Fruit fly (Drosophila melanogaster) whole organism, embryonic: ENCODE measurements around the gene Eip63E.

ENCODE experiments used
- ATbp ChIP-seq: fragments of 200-800 bp; sonication (Bioruptor generic); optimal IDR thresholded peaks from 2 replicates; lab custom pipeline; 2017; ENCODE audit warnings: missing biosample characterization, mild to moderate bottlenecking, missing genetic modification characterization, missing genetic modification reagents
- Awh ChIP-seq: fragments of 200-800 bp; sonication (Bioruptor generic); IDR thresholded peaks from 2 replicates; pipeline ENCODE4, ENCODE4 v1.3.6; 2022; ENCODE audit warnings: missing biosample characterization, missing genetic modification characterization
- CG10462 ChIP-seq: fragments of 200-800 bp; sonication (Bioruptor generic); optimal IDR thresholded peaks from 2 replicates; lab custom pipeline; 2016; ENCODE audit warnings: missing biosample characterization, missing genetic modification characterization
- CG10565 ChIP-seq: fragments of 200-800 bp; sonication (Bioruptor generic); optimal IDR thresholded peaks from 3 replicates; lab custom pipeline; 2016; ENCODE audit warnings: missing biosample characterization, mild to moderate bottlenecking, missing genetic modification characterization
- CG11504 ChIP-seq: fragments of 200-800 bp; sonication (Bioruptor generic); optimal IDR thresholded peaks from 3 replicates; lab custom pipeline; 2019; ENCODE audit warnings: missing biosample characterization, mild to moderate bottlenecking, missing genetic modification characterization, moderate library complexity
- CG12219 ChIP-seq: fragments of 200-800 bp; sonication (Bioruptor generic); optimal IDR thresholded peaks from 3 replicates; lab custom pipeline; 2018; ENCODE audit warnings: missing biosample characterization, mild to moderate bottlenecking, missing genetic modification characterization
- CG12744 ChIP-seq: fragments of 200-800 bp; sonication (Bioruptor generic); optimal IDR thresholded peaks from 2 replicates; lab custom pipeline; 2016; ENCODE audit warnings: missing biosample characterization, missing genetic modification characterization
- CG12769 ChIP-seq: fragments of 200-800 bp; sonication (Bioruptor generic); optimal IDR thresholded peaks from 2 replicates; lab custom pipeline; 2019; ENCODE audit warnings: missing biosample characterization, mild to moderate bottlenecking, missing genetic modification characterization, moderate library complexity
- CG13424 ChIP-seq: fragments of 200-800 bp; sonication (Bioruptor generic); optimal IDR thresholded peaks from 2 replicates; lab custom pipeline; 2019; ENCODE audit warnings: missing biosample characterization, mild to moderate bottlenecking, missing genetic modification characterization, moderate library complexity
- CG15479 ChIP-seq: fragments of 200-800 bp; sonication (Bioruptor generic); optimal IDR thresholded peaks from 3 replicates; lab custom pipeline; 2019; ENCODE audit warnings: missing biosample characterization, mild to moderate bottlenecking, missing genetic modification characterization, moderate library complexity
- CG15514 ChIP-seq: fragments of 200-800 bp; sonication (Bioruptor generic); optimal IDR thresholded peaks from 3 replicates; lab custom pipeline; 2017; ENCODE audit warnings: missing biosample characterization, missing genetic modification characterization, mild to moderate bottlenecking, moderate library complexity, missing genetic modification reagents
- CG1647 ChIP-seq: fragments of 200-800 bp; sonication (Bioruptor generic); optimal IDR thresholded peaks from 3 replicates; lab custom pipeline; 2016; ENCODE audit warnings: missing biosample characterization, missing genetic modification characterization
- CG1792 ChIP-seq: fragments of 200-800 bp; sonication (Bioruptor generic); optimal IDR thresholded peaks from 2 replicates; lab custom pipeline; 2016; ENCODE audit warnings: missing biosample characterization, missing genetic modification characterization
- CG18599 ChIP-seq: fragments of 200-800 bp; sonication (Bioruptor generic); optimal IDR thresholded peaks from 3 replicates; lab custom pipeline; 2017; ENCODE audit warnings: missing biosample characterization, missing genetic modification characterization, mild to moderate bottlenecking, moderate library complexity, missing genetic modification reagents
- CG2129 ChIP-seq: fragments of 200-800 bp; sonication (Bioruptor generic); IDR thresholded peaks from 2 replicates; pipeline ENCODE4 v1.3.6; 2022; ENCODE audit warnings: missing biosample characterization, missing genetic modification characterization; ENCODE audit not compliant: partially characterized antibody
- CG2889 ChIP-seq: fragments of 200-800 bp; sonication (Bioruptor generic); IDR thresholded peaks from 3 replicates; pipeline ENCODE4 v1.3.6; 2022; ENCODE audit warnings: missing biosample characterization, missing genetic modification characterization
- CG3281 ChIP-seq: fragments of 200-800 bp; sonication (Bioruptor generic); optimal IDR thresholded peaks from 3 replicates; lab custom pipeline; 2017; ENCODE audit warnings: missing biosample characterization, mild to moderate bottlenecking, missing genetic modification characterization
- CG3726 ChIP-seq: fragments of 200-800 bp; sonication (Bioruptor generic); IDR thresholded peaks from 3 replicates; pipeline ENCODE4, ENCODE4 v1.3.6; 2022; ENCODE audit warnings: missing biosample characterization, missing genetic modification characterization
- CG3838 ChIP-seq: fragments of 200-800 bp; sonication (Bioruptor generic); optimal IDR thresholded peaks from 3 replicates; lab custom pipeline; 2016; ENCODE audit warnings: missing biosample characterization, missing genetic modification characterization
- CG4617 ChIP-seq: fragments of 200-800 bp; sonication (Bioruptor generic); optimal IDR thresholded peaks from 3 replicates; lab custom pipeline; 2016; ENCODE audit warnings: missing biosample characterization, missing genetic modification characterization, borderline replicate concordance
- CG8089 ChIP-seq: fragments of 200-800 bp; sonication (Bioruptor generic); optimal IDR thresholded peaks from 3 replicates; lab custom pipeline; 2016; ENCODE audit warnings: missing biosample characterization, missing genetic modification characterization
- CG8944 ChIP-seq: fragments of 200-800 bp; sonication (Bioruptor generic); optimal IDR thresholded peaks from 3 replicates; lab custom pipeline; 2016; ENCODE audit warnings: missing biosample characterization, missing genetic modification characterization
- Chrac-16 ChIP-seq: fragments of 200-800 bp; sonication (Bioruptor generic); optimal IDR thresholded peaks from 3 replicates; lab custom pipeline; 2016; ENCODE audit warnings: missing biosample characterization, missing genetic modification characterization
- Dip3 ChIP-seq: fragments of 200-800 bp; sonication (Bioruptor generic); optimal IDR thresholded peaks from 3 replicates; lab custom pipeline; 2016; ENCODE audit warnings: missing biosample characterization, missing genetic modification characterization
- H2.0 ChIP-seq: fragments of 200-800 bp; sonication (Bioruptor generic); IDR thresholded peaks from 2 replicates; pipeline ENCODE4 v1.3.6; 2022; ENCODE audit warnings: missing biosample characterization, missing genetic modification characterization
- HLH4C ChIP-seq: fragments of 200-800 bp; sonication (Bioruptor generic); IDR thresholded peaks from 3 replicates; pipeline ENCODE4 v1.3.6; 2022; ENCODE audit warnings: missing biosample characterization, missing genetic modification characterization; ENCODE audit not compliant: partially characterized antibody
- HLHmδ ChIP-seq: fragments of 200-800 bp; sonication (Bioruptor generic); optimal IDR thresholded peaks from 2 replicates; lab custom pipeline; 2018; ENCODE audit warnings: missing biosample characterization, mild to moderate bottlenecking, missing genetic modification characterization, moderate library complexity
- Lpt ChIP-seq: fragments of >200 bp; optimal IDR thresholded peaks from 2 replicates; lab custom pipeline; 2018; ENCODE audit warnings: missing biosample characterization, missing genetic modification characterization
- MTF-1 ChIP-seq: fragments of 200-800 bp; sonication (Bioruptor generic); optimal IDR thresholded peaks from 2 replicates; lab custom pipeline; 2018; ENCODE audit warnings: missing biosample characterization, mild to moderate bottlenecking, missing genetic modification characterization, borderline replicate concordance
- Med ChIP-seq: fragments of 200-800 bp; sonication (Bioruptor generic); peaks from one replicate; lab custom pipeline; 2016; ENCODE audit warnings: missing biosample characterization, missing genetic modification characterization, mild to moderate bottlenecking, inconsistent platforms, moderate library complexity
- NfI ChIP-seq: fragments of 200-800 bp; sonication (Bioruptor generic); optimal IDR thresholded peaks from 3 replicates; lab custom pipeline; 2018; ENCODE audit warnings: missing biosample characterization, mild to moderate bottlenecking, missing genetic modification characterization, moderate library complexity
- Poxn ChIP-seq: fragments of 200-800 bp; sonication (Bioruptor generic); IDR thresholded peaks from 2 replicates; pipeline ENCODE4 v1.3.6; 2022; ENCODE audit warnings: missing biosample characterization, missing genetic modification characterization
- Xbp1 ChIP-seq: fragments of 200-800 bp; sonication (Bioruptor generic); optimal IDR thresholded peaks from 3 replicates; lab custom pipeline; 2016; ENCODE audit warnings: missing biosample characterization, mild to moderate bottlenecking, missing genetic modification characterization
- aop ChIP-seq: fragments of 200-800 bp; sonication (Bioruptor generic); IDR thresholded peaks from 2 replicates; pipeline ENCODE4 v1.3.6; 2022; ENCODE audit warnings: missing biosample characterization, missing genetic modification characterization
- ase ChIP-seq: fragments of 200-800 bp; sonication (Bioruptor generic); IDR thresholded peaks from 3 replicates; pipeline ENCODE4 v1.3.6; 2022; ENCODE audit warnings: missing biosample characterization, missing genetic modification characterization
- ham ChIP-seq: fragments of 200-800 bp; sonication (Bioruptor generic); IDR thresholded peaks from 2 replicates; pipeline ENCODE4 v1.3.6; 2022; ENCODE audit warnings: missing biosample characterization, missing genetic modification characterization
- hkb ChIP-seq, 2 experiments: fragments of 200-800 bp in 1 of 2; fragments of >200 bp in 1 of 2; sonication (Bioruptor generic) in 1 of 2; IDR thresholded peaks in 1 of 2; optimal IDR thresholded peaks in 1 of 2; 2 replicates each; pipeline versions ENCODE4 v1.3.6 to Lab custom; 2017 to 2022; ENCODE audit warnings: missing biosample characterization in 1 of 2, missing genetic modification characterization in 1 of 2
- hth ChIP-seq: fragments of >200 bp; optimal IDR thresholded peaks from 2 replicates; lab custom pipeline; 2017; ENCODE audit warnings: inconsistent platforms
- ken ChIP-seq: fragments of 200-800 bp; sonication (Bioruptor generic); IDR thresholded peaks from 3 replicates; pipeline ENCODE4 v1.3.6; 2022; ENCODE audit warnings: missing biosample characterization, missing genetic modification characterization
- klu ChIP-seq: fragments of 200-800 bp; sonication (Bioruptor generic); IDR thresholded peaks from 2 replicates; pipeline ENCODE4 v1.3.6; 2022; ENCODE audit warnings: missing biosample characterization, missing genetic modification characterization
- lbe ChIP-seq: fragments of 200-800 bp; sonication (Bioruptor generic); optimal IDR thresholded peaks from 2 replicates; lab custom pipeline; 2016; ENCODE audit warnings: missing biosample characterization, mild to moderate bottlenecking, missing genetic modification characterization
- mirr ChIP-seq: fragments of 200-800 bp; sonication (Bioruptor generic); optimal IDR thresholded peaks from 3 replicates; lab custom pipeline; 2018; ENCODE audit warnings: missing biosample characterization, mild to moderate bottlenecking, missing genetic modification characterization
- pita ChIP-seq: fragments of 200-800 bp; sonication (Bioruptor generic); optimal IDR thresholded peaks from 2 replicates; lab custom pipeline; 2017; ENCODE audit warnings: missing biosample characterization, mild to moderate bottlenecking, missing genetic modification characterization
- prd ChIP-seq, 3 experiments: fragments of >200 bp in 2 of 3; fragments of 200-800 bp in 1 of 3; sonication (Bioruptor generic) in 1 of 3; optimal IDR thresholded peaks in 2 of 3; IDR thresholded peaks in 1 of 3; 2 replicates in 2 of 3; 3 replicates in 1 of 3; pipeline versions ENCODE4 v1.3.6 to Lab custom; 2017 to 2022; ENCODE audit warnings: missing biosample characterization in 1 of 3, missing genetic modification characterization in 1 of 3
- sr ChIP-seq: fragments of 200-800 bp; sonication (Bioruptor generic); IDR thresholded peaks from 3 replicates; pipeline ENCODE4 v1.3.6; 2022; ENCODE audit warnings: missing biosample characterization, missing genetic modification characterization
- ssp ChIP-seq: fragments of 200-800 bp; sonication (Bioruptor generic); IDR thresholded peaks from 2 replicates; pipeline ENCODE4 v1.3.6; 2022; ENCODE audit warnings: missing biosample characterization, missing genetic modification characterization
- tll ChIP-seq, 2 experiments: fragments of 200-800 bp in 1 of 2; fragments of >200 bp in 1 of 2; sonication (Bioruptor generic) in 1 of 2; optimal IDR thresholded peaks; 2 replicates each; lab custom pipeline; 2017 to 2019; ENCODE audit warnings: missing biosample characterization in 2 of 2, missing genetic modification characterization in 2 of 2, mild to moderate bottlenecking in 1 of 2, moderate library complexity in 1 of 2
- usp ChIP-seq: fragments of >200 bp; optimal IDR thresholded peaks from 2 replicates; lab custom pipeline; 2017; ENCODE audit warnings: missing biosample characterization, missing genetic modification characterization
- zen2 ChIP-seq: fragments of 200-800 bp; sonication (Bioruptor generic); IDR thresholded peaks from 3 replicates; pipeline ENCODE4 v1.3.6; 2022; ENCODE audit warnings: missing biosample characterization, missing genetic modification characterization; ENCODE audit not compliant: partially characterized antibody

The Eip63E gene

DNA sequence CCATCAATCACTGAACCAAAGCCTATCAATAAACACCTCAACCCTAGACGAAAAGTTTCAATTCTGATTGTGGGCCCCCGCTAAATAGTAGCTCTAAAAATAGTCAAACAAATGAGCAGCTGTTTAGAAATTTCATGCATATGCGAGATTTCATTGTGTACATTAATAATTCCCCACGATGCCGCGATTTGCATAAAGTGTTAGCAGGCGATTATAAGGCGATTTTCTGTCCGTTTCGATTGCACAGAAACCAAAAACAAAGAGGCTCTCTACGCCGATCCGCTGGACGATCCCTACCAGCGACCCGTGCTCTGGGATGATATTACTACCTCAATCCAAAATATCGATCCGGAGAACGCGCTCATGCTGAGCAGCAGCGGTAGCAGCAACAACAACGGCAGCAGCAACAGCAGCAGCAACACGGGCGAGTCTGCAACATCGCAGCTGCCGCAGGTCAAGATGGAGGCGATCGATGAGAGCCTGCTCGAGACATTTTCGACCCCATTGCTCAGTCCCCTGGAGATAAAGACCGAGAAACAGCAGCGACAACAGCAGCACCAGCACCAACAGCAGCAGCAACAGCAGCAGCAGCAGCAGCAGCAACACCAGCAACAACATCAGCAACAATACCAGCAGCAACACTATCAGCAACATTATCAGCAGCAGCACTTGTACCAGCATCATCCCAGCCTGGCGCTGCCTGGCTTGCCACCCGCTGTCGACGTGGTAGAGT is 130.2 kb downstream of the Eip63E start (continued):
- TF ChIP-seq CG2129 (GFP tag; lab: Robert Waterston, UW) (no peak), lbe (GFP tag; lab: Kevin White, UChicago) (no peak), CG1647 (no peak), CG1792 (GFP tag; lab: Kevin White, UChicago) (no peak), sr (GFP tag; lab: Robert Waterston, UW) (no peak), CG8944 (GFP tag; lab: Kevin White, UChicago) (no peak), HLH4C (GFP tag; lab: Robert Waterston, UW) (no peak), pita (GFP tag; lab: Kevin White, UChicago) (no peak), CG4617 (GFP tag; lab: Kevin White, UChicago) (no peak), CG2889 (GFP tag; lab: Robert Waterston, UW) (no peak), NfI (GFP tag; lab: Kevin White, UChicago) (no peak), mirr (no peak), hth (lab: Kevin White, UChicago) (no peak), CG15479 (GFP tag; lab: Kevin White, UChicago) (no peak), CG15514 (GFP tag; lab: Kevin White, UChicago) (peak; percentile 8), CG13424 (no peak), prd (optimal IDR thresholded peaks at IDR 0.05; lab: Kevin White, UChicago) (no peak), prd (GFP tag; IDR thresholded peaks at IDR 0.05; lab: Robert Waterston, UW) (no peak), ham (no peak), klu (no peak), MTF-1 (GFP tag; lab: Kevin White, UChicago) (no peak), Chrac-16 (GFP tag; lab: Kevin White, UChicago) (no peak), ssp (GFP tag; lab: Robert Waterston, UW) (no peak), Med (GFP tag; lab: Kevin White, UChicago) (peak; percentile 75), CG8089 (GFP tag; lab: Kevin White, UChicago) (no peak), CG10462 (no peak), Xbp1 (GFP tag; lab: Kevin White, UChicago) (no peak), CG18599 (GFP tag; lab: Kevin White, UChicago) (peak; percentile 13), CG3838 (no peak), H2.0 (GFP tag; lab: Robert Waterston, UW) (no peak), CG11504 (peak; percentile 9), CG3281 (GFP tag; lab: Kevin White, UChicago) (peak; percentile 11), Dip3 (GFP tag; lab: Kevin White, UChicago) (no peak), CG12769 (tag; lab: Kevin White, UChicago) (peak; percentile 8), ATbp (GFP tag; lab: Kevin White, UChicago) (peak; percentile 32), HLHmδ (GFP tag; lab: Kevin White, UChicago) (no peak), aop (no peak), Poxn (no peak), CG10565 (no peak), CG12219 (peak; percentile 2), tll (GFP tag; optimal IDR thresholded peaks at IDR 0.05; lab: Kevin White, UChicago) (no peak), ase (GFP tag; lab: Robert Waterston, UW) (no peak), CG3726 (no peak), Lpt (no peak), hkb (optimal IDR thresholded peaks at IDR 0.05; lab: Kevin White, UChicago) (no peak), hkb (GFP tag; IDR thresholded peaks at IDR 0.05; lab: Robert Waterston, UW) (peak; percentile 28; the same call in 1 of the 2 replicates), usp (no peak), Awh (GFP tag; lab: Robert Waterston, UW) (peak; percentile 15; the same call in 1 of the 2 replicates), zen2 (GFP tag; lab: Robert Waterston, UW) (no peak), ken (GFP tag; lab: Robert Waterston, UW) (no peak), CG12744 (GFP tag; lab: Kevin White, UChicago) (no peak)
